Fruit fly (Drosophila melanogaster): ENCODE results near the gene CG11381.

Gene CG11381

dm6 chrX:1242049-1242448 lies 38.5 kb downstream of the CG11381 start:
- TF ChIP-seq CG12768 (GFP tag; optimal IDR thresholded peaks at IDR 0.05): no peak
- no peak for TF ChIP-seq Crg-1 (GFP tag; optimal IDR thresholded peaks at IDR 0.05)
- TF ChIP-seq cnc (optimal IDR thresholded peaks at IDR 0.05): no peak
- TF ChIP-seq CG11617 (GFP tag; optimal IDR thresholded peaks at IDR 0.05): no peak
- no peak for TF ChIP-seq Clk (GFP tag; optimal IDR thresholded peaks at IDR 0.05)
- no peak for TF ChIP-seq Hr96 (GFP tag; optimal IDR thresholded peaks at IDR 0.05)
- TF ChIP-seq kay (GFP tag; ENCODE audit: borderline replicate concordance): no peak
- TF ChIP-seq CG33017 (tag; optimal IDR thresholded peaks at IDR 0.05): no peak
- TF ChIP-seq Mnt (GFP tag; optimal IDR thresholded peaks at IDR 0.05): no peak
- TF ChIP-seq bab1 (GFP tag; optimal IDR thresholded peaks at IDR 0.05): no peak
- no peak for TF ChIP-seq CG7045 (GFP tag; optimal IDR thresholded peaks at IDR 0.05)
- TF ChIP-seq CG1620 (GFP tag; optimal IDR thresholded peaks at IDR 0.05): no peak
- TF ChIP-seq toe (GFP tag; optimal IDR thresholded peaks at IDR 0.05): no peak
- TF ChIP-seq cic (GFP tag; optimal IDR thresholded peaks at IDR 0.05): no peak

dm6 chrX:1248735-1249134 lies 45.2 kb downstream of the CG11381 start:
- TF ChIP-seq Clk (GFP tag; optimal IDR thresholded peaks at IDR 0.05) (no peak), toe (GFP tag; optimal IDR thresholded peaks at IDR 0.05) (no peak), CG11617 (GFP tag; optimal IDR thresholded peaks at IDR 0.05) (no peak)

- TF ChIP-seq kay (GFP tag; ENCODE audit: borderline replicate concordance) (no peak), CG1620 (GFP tag; optimal IDR thresholded peaks at IDR 0.05) (no peak), tj (GFP tag; optimal IDR thresholded peaks at IDR 0.05) (no peak), cic (GFP tag; optimal IDR thresholded peaks at IDR 0.05) (no peak), Mnt (GFP tag; optimal IDR thresholded peaks at IDR 0.05) (no peak), cnc (optimal IDR thresholded peaks at IDR 0.05) (no peak), CG14711 (tag; optimal IDR thresholded peaks at IDR 0.05) (no peak), Hr96 (GFP tag; optimal IDR thresholded peaks at IDR 0.05) (no peak), CG7045 (GFP tag; optimal IDR thresholded peaks at IDR 0.05) (no peak), CG33017 (tag; optimal IDR thresholded peaks at IDR 0.05) (no peak), bab1 (GFP tag; optimal IDR thresholded peaks at IDR 0.05) (no peak)
Observed at dm6 chrX:1249612-1250011, 46.0 kb downstream of the CG11381 start.

dm6 chrX:1250104-1250503 lies 46.5 kb downstream of the CG11381 start:
- TF ChIP-seq CG12768 (GFP tag; optimal IDR thresholded peaks at IDR 0.05) (no peak), ovo (GFP tag; optimal IDR thresholded peaks at IDR 0.05) (no peak)

- TF ChIP-seq pad (GFP tag; optimal IDR thresholded peaks at IDR 0.05) (no peak), CG1620 (GFP tag; optimal IDR thresholded peaks at IDR 0.05) (no peak), CG5204 (GFP tag; optimal IDR thresholded peaks at IDR 0.05) (no peak), Crg-1 (GFP tag; optimal IDR thresholded peaks at IDR 0.05) (no peak), CG12768 (GFP tag; optimal IDR thresholded peaks at IDR 0.05) (no peak), CG7045 (GFP tag; optimal IDR thresholded peaks at IDR 0.05) (no peak), kay (GFP tag; ENCODE audit: borderline replicate concordance) (no peak), cic (GFP tag; optimal IDR thresholded peaks at IDR 0.05) (no peak), bab1 (GFP tag; optimal IDR thresholded peaks at IDR 0.05) (no peak), Hr96 (GFP tag; optimal IDR thresholded peaks at IDR 0.05) (no peak), Mnt (GFP tag; optimal IDR thresholded peaks at IDR 0.05) (no peak), cnc (optimal IDR thresholded peaks at IDR 0.05) (no peak), Clk (GFP tag; optimal IDR thresholded peaks at IDR 0.05) (no peak), tj (GFP tag; optimal IDR thresholded peaks at IDR 0.05) (no peak), toe (GFP tag; optimal IDR thresholded peaks at IDR 0.05) (no peak), CG7101 (tag; optimal IDR thresholded peaks at IDR 0.05) (no peak), CG14711 (tag; optimal IDR thresholded peaks at IDR 0.05) (no peak)
Observed at dm6 chrX:1252961-1253360, 49.4 kb downstream of the CG11381 start.

All from whole organism, adult.